Worm (Caenorhabditis elegans) whole organism, young adult: ENCODE data around the gene sinh-1.

ENCODE experiments used
- B0019.2 ChIP-seq: fragments of 200-800 bp; sonication (Bioruptor generic); conservative IDR thresholded peaks from 2 replicates; pipeline ENCODE4 v1.3.6; 2022; ENCODE audit warnings: missing genetic modification reagents, missing genetic modification characterization, missing compliant biosample characterization
- B0336.3 ChIP-seq: fragments of 200-800 bp; sonication (Bioruptor generic); IDR thresholded peaks from 2 replicates; pipeline ENCODE4 v1.3.6; 2022; ENCODE audit warnings: missing genetic modification characterization, missing compliant biosample characterization
- F22D6.2 ChIP-seq: sonication (generic microtip); optimal IDR thresholded peaks from 2 replicates; lab custom pipeline; 2016; ENCODE audit warnings: mild to moderate bottlenecking, missing genetic modification characterization, missing compliant biosample characterization
- F33H1.4 ChIP-seq: fragments of 200-800 bp; sonication (Bioruptor generic); IDR thresholded peaks from 2 replicates; pipeline ENCODE4 v1.3.6; 2022; ENCODE audit warnings: missing genetic modification reagents, missing genetic modification characterization, missing compliant biosample characterization
- F52B5.7 ChIP-seq: sonication (generic microtip); optimal IDR thresholded peaks from 2 replicates; lab custom pipeline; 2016; ENCODE audit warnings: mild to moderate bottlenecking, missing genetic modification characterization, missing compliant biosample characterization
- K11D2.4 ChIP-seq: fragments of 200-800 bp; sonication (Bioruptor generic); IDR thresholded peaks from 2 replicates; pipeline ENCODE4 v1.3.6; 2022; ENCODE audit warnings: missing genetic modification reagents, missing genetic modification characterization, missing compliant biosample characterization
- K12H6.12 ChIP-seq: fragments of 200-800 bp; sonication (Bioruptor generic); optimal IDR thresholded peaks from 2 replicates; lab custom pipeline; 2018; ENCODE audit warnings: mild to moderate bottlenecking, missing genetic modification characterization, missing compliant biosample characterization
- T26A5.8 ChIP-seq: sonication (generic microtip); optimal IDR thresholded peaks from 2 replicates; lab custom pipeline; 2016; ENCODE audit warnings: missing genetic modification characterization, missing compliant biosample characterization
- Y53G8AR.9 ChIP-seq: fragments of 200-800 bp; sonication (Bioruptor generic); conservative IDR thresholded peaks from 2 replicates; pipeline ENCODE4 v1.3.6; 2022; ENCODE audit warnings: missing genetic modification reagents, missing genetic modification characterization, missing compliant biosample characterization
- Y56A3A.18 ChIP-seq: fragments of 200-800 bp; sonication (Bioruptor generic); IDR thresholded peaks from 2 replicates; pipeline ENCODE4 v1.3.6; 2022; ENCODE audit warnings: missing genetic modification reagents, missing genetic modification characterization, missing compliant biosample characterization
- ZK185.1 ChIP-seq: sonication (generic microtip); optimal IDR thresholded peaks from 2 replicates; lab custom pipeline; 2016; ENCODE audit warnings: mild to moderate bottlenecking, missing genetic modification characterization, missing compliant biosample characterization; ENCODE audit not compliant: poor library complexity, severe bottlenecking
- akir-1 ChIP-seq: fragments of 200-800 bp; sonication (Bioruptor generic); optimal IDR thresholded peaks from 2 replicates; lab custom pipeline; 2018; ENCODE audit warnings: mild to moderate bottlenecking, missing genetic modification characterization, moderate library complexity, missing compliant biosample characterization
- ama-1 ChIP-seq, 3 experiments: fragments of 150-350 bp in 1 of 3; sonication (generic microtip) in 2 of 3; optimal IDR thresholded peaks; 2 replicates each; lab custom pipeline; 2014 to 2018; ENCODE audit warnings: missing biosample characterization in 2 of 3, missing genetic modification characterization in 2 of 3, missing genetic modification reagents in 2 of 3
- atf-7 ChIP-seq: sonication (generic microtip); optimal IDR thresholded peaks from 2 replicates; lab custom pipeline; 2017; ENCODE audit warnings: mild to moderate bottlenecking, missing genetic modification characterization, missing compliant biosample characterization
- attf-3 ChIP-seq: fragments of 200-800 bp; sonication (Bioruptor generic); conservative IDR thresholded peaks from 2 replicates; pipeline ENCODE4 v1.3.6; 2022; ENCODE audit warnings: missing genetic modification reagents, missing genetic modification characterization, missing compliant biosample characterization
- bed-1 ChIP-seq: fragments of 200-800 bp; sonication (Bioruptor generic); IDR thresholded peaks from 2 replicates; pipeline ENCODE4 v1.3.6; 2022; ENCODE audit warnings: missing genetic modification reagents, missing genetic modification characterization, missing compliant biosample characterization
- ccch-3 ChIP-seq: fragments of 200-800 bp; sonication (Bioruptor generic); optimal IDR thresholded peaks from 2 replicates; lab custom pipeline; 2018; ENCODE audit warnings: mild to moderate bottlenecking, missing genetic modification characterization, missing compliant biosample characterization
- cebp-2 ChIP-seq: fragments of 200-800 bp; sonication (Bioruptor generic); IDR thresholded peaks from 2 replicates; pipeline ENCODE4 v1.3.6; 2022; ENCODE audit warnings: missing genetic modification characterization, missing compliant biosample characterization
- ceh-91 ChIP-seq: fragments of 200-800 bp; sonication (Bioruptor generic); IDR thresholded peaks from 2 replicates; pipeline ENCODE4 v1.3.6; 2022; ENCODE audit warnings: missing genetic modification reagents, missing genetic modification characterization, missing compliant biosample characterization
- chd-7 ChIP-seq: sonication (generic microtip); optimal IDR thresholded peaks from 2 replicates; lab custom pipeline; 2016; ENCODE audit warnings: mild to moderate bottlenecking, missing genetic modification characterization, moderate library complexity, missing compliant biosample characterization
- die-1 ChIP-seq: sonication (generic microtip); optimal IDR thresholded peaks from 2 replicates; lab custom pipeline; 2016; ENCODE audit warnings: missing genotype, mild to moderate bottlenecking, missing genetic modification characterization, missing compliant biosample characterization
- ekl-4 ChIP-seq: fragments of 200-800 bp; sonication (Bioruptor generic); IDR thresholded peaks from 2 replicates; pipeline ENCODE4 v1.3.6; 2022; ENCODE audit warnings: missing genetic modification reagents, missing genetic modification characterization, missing compliant biosample characterization
- ets-4 ChIP-seq: fragments of 200-800 bp; sonication (Bioruptor generic); optimal IDR thresholded peaks from 2 replicates; lab custom pipeline; 2018; ENCODE audit warnings: mild to moderate bottlenecking, missing genetic modification characterization, missing compliant biosample characterization
- him-1 ChIP-seq: sonication (generic microtip); optimal IDR thresholded peaks from 2 replicates; lab custom pipeline; 2016; ENCODE audit warnings: missing genotype, missing genetic modification reagents, missing genetic modification characterization, missing compliant biosample characterization
- hmg-20 ChIP-seq: fragments of 200-800 bp; sonication (Bioruptor generic); IDR thresholded peaks from 2 replicates; pipeline ENCODE4 v1.3.6; 2022; ENCODE audit warnings: missing genetic modification reagents, missing genetic modification characterization, missing compliant biosample characterization
- hrde-1 ChIP-seq: sonication (generic microtip); optimal IDR thresholded peaks from 2 replicates; lab custom pipeline; 2016; ENCODE audit warnings: missing genetic modification characterization, mild to moderate bottlenecking, missing compliant biosample characterization, moderate library complexity, missing genotype, missing genetic modification reagents, borderline replicate concordance
- let-607 ChIP-seq, 2 experiments: fragments of 200-800 bp in 1 of 2; sonication (Bioruptor generic) in 1 of 2; sonication (generic microtip) in 1 of 2; optimal IDR thresholded peaks; 2 replicates each; lab custom pipeline; 2016 to 2018; ENCODE audit warnings: mild to moderate bottlenecking in 2 of 2, missing compliant biosample characterization in 2 of 2, missing genetic modification characterization in 2 of 2, moderate library complexity in 2 of 2, missing genotype in 1 of 2
- lin-26 ChIP-seq: fragments of 200-800 bp; sonication (Bioruptor generic); IDR thresholded peaks from 2 replicates; pipeline ENCODE4 v1.3.6; 2022; ENCODE audit warnings: missing genetic modification reagents, missing genetic modification characterization, missing compliant biosample characterization
- lin-35 ChIP-seq, 3 experiments: fragments of 150-350 bp in 2 of 3; sonication (generic microtip) in 1 of 3; optimal IDR thresholded peaks; 2 replicates each; lab custom pipeline; 2014 to 2018; ENCODE audit warnings: missing biosample characterization in 3 of 3, missing genetic modification characterization in 3 of 3, missing genetic modification reagents in 3 of 3
- lin-40 ChIP-seq: sonication (generic microtip); optimal IDR thresholded peaks from 2 replicates; lab custom pipeline; 2016; ENCODE audit warnings: missing genetic modification characterization, mild to moderate bottlenecking, missing compliant biosample characterization, missing genotype, missing genetic modification reagents
- lir-1 ChIP-seq: fragments of 200-800 bp; sonication (Bioruptor generic); conservative IDR thresholded peaks from 2 replicates; pipeline ENCODE4 v1.3.6; 2022; ENCODE audit warnings: missing genetic modification reagents, missing genetic modification characterization, missing compliant biosample characterization
- lsl-1 ChIP-seq: fragments of 200-800 bp; sonication (Bioruptor generic); optimal IDR thresholded peaks from 2 replicates; lab custom pipeline; 2018; ENCODE audit warnings: mild to moderate bottlenecking, missing genetic modification characterization, moderate library complexity, missing compliant biosample characterization
- madf-10 ChIP-seq: sonication (generic microtip); optimal IDR thresholded peaks from 2 replicates; lab custom pipeline; 2016; ENCODE audit warnings: mild to moderate bottlenecking, missing genetic modification characterization, missing compliant biosample characterization
- mel-28 ChIP-seq: sonication (generic microtip); optimal IDR thresholded peaks from 2 replicates; lab custom pipeline; 2016; ENCODE audit warnings: borderline replicate concordance, mild to moderate bottlenecking, missing genetic modification characterization, missing compliant biosample characterization
- nfya-2 ChIP-seq: fragments of 200-800 bp; sonication (Bioruptor generic); IDR thresholded peaks from 2 replicates; pipeline ENCODE4 v1.3.6; 2022; ENCODE audit warnings: missing genetic modification reagents, missing genetic modification characterization, missing compliant biosample characterization
- nhr-90 ChIP-seq: sonication (generic microtip); optimal IDR thresholded peaks from 2 replicates; lab custom pipeline; 2016; ENCODE audit warnings: missing genotype, mild to moderate bottlenecking, missing genetic modification characterization, missing compliant biosample characterization
- pbrm-1 ChIP-seq: fragments of 200-800 bp; sonication (Bioruptor generic); IDR thresholded peaks from 2 replicates; pipeline ENCODE4 v1.3.6; 2022; ENCODE audit warnings: missing genetic modification reagents, missing genetic modification characterization, missing compliant biosample characterization
- pha-4 ChIP-seq: fragments of 150-350 bp; sonication (generic microtip); optimal IDR thresholded peaks from 2 replicates; lab custom pipeline; 2014; ENCODE audit warnings: missing biosample characterization, missing genetic modification reagents, missing genetic modification characterization
- rcor-1 ChIP-seq: fragments of 200-800 bp; sonication (Bioruptor generic); IDR thresholded peaks from 2 replicates; pipeline ENCODE4 v1.3.6; 2022; ENCODE audit warnings: missing genetic modification reagents, missing genetic modification characterization, missing compliant biosample characterization
- repo-1 ChIP-seq: sonication (generic microtip); optimal IDR thresholded peaks from 2 replicates; lab custom pipeline; 2017; ENCODE audit warnings: mild to moderate bottlenecking, missing genetic modification characterization, missing compliant biosample characterization
- sea-2 ChIP-seq: fragments of 200-800 bp; sonication (Bioruptor generic); IDR thresholded peaks from 2 replicates; pipeline ENCODE4 v1.3.6; 2022; ENCODE audit warnings: missing genetic modification characterization, missing compliant biosample characterization
- snpc-3.4 ChIP-seq: sonication (generic microtip); optimal IDR thresholded peaks from 2 replicates; lab custom pipeline; 2017; ENCODE audit warnings: missing genetic modification characterization, mild to moderate bottlenecking, missing compliant biosample characterization, antibody characterized with exemption, moderate library complexity, missing genotype, missing genetic modification reagents
- somi-1 ChIP-seq: fragments of 200-800 bp; sonication (Bioruptor generic); optimal IDR thresholded peaks from 2 replicates; lab custom pipeline; 2018; ENCODE audit warnings: mild to moderate bottlenecking, missing genetic modification characterization, missing compliant biosample characterization
- sptf-2 ChIP-seq: fragments of 200-800 bp; sonication (Bioruptor generic); optimal IDR thresholded peaks from 2 replicates; lab custom pipeline; 2018; ENCODE audit warnings: mild to moderate bottlenecking, missing genetic modification characterization, missing compliant biosample characterization
- tbp1 ChIP-seq: fragments of 200-800 bp; sonication (Bioruptor generic); optimal IDR thresholded peaks from 2 replicates; lab custom pipeline; 2018; ENCODE audit warnings: mild to moderate bottlenecking, missing genetic modification characterization, missing compliant biosample characterization
- tbx-9 ChIP-seq: sonication (generic microtip); optimal IDR thresholded peaks from 2 replicates; lab custom pipeline; 2016; ENCODE audit warnings: borderline replicate concordance, missing genetic modification characterization, inconsistent platforms, missing compliant biosample characterization
- zfh-2 ChIP-seq: fragments of 200-800 bp; sonication (Bioruptor generic); conservative IDR thresholded peaks from 2 replicates; pipeline ENCODE4 v1.3.6; 2022; ENCODE audit warnings: missing genetic modification reagents, missing genetic modification characterization, missing compliant biosample characterization
- ztf-25 ChIP-seq: fragments of 200-800 bp; sonication (Bioruptor generic); IDR thresholded peaks from 2 replicates; pipeline ENCODE4 v1.3.6; 2022; ENCODE audit warnings: missing genetic modification reagents, missing genetic modification characterization, missing compliant biosample characterization

The sinh-1 gene

DNA sequence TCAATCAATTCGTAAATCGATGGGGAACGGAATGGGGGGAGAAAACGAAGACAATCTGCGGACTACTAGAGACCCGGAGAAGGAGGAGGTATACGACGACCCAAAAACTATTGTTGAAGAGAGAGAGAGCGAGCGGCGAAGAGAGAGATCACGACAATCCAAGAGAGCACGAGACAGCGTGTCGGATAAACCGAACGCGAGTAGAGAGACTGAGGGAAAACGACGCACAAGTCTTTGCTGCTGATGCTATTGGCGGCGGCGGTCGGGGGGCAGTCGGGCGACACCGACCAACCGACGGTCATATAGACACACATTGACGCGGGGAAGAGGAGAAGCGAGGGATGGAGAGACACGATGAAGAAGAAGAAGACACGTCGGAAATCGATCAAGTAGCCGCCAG, 5.6 kb upstream of the sinh-1 start (continued):
- TF ChIP-seq snpc-3.4 (tag; lab: Kevin White, UChicago) (no peak), pbrm-1 (GFP tag; lab: Robert Waterston, UW) (no peak), nfya-2 (GFP tag; lab: Robert Waterston, UW) (no peak), bed-1 (GFP tag; lab: Robert Waterston, UW) (no peak), F52B5.7 (peak; percentile 30), ztf-25 (GFP tag; lab: Robert Waterston, UW) (no peak), ceh-91 (GFP tag; lab: Robert Waterston, UW) (no peak), chd-7 (peak; percentile 54), sptf-2 (GFP tag; lab: Kevin White, UChicago) (no peak), let-607 (tag; optimal IDR thresholded peaks at IDR 0.05; lab: Kevin White, UChicago) (no peak), lin-26 (0 out of 2 replicates have a peak, but pooled peaks have one; percentile 59), pha-4 (no peak), him-1 (tag; lab: Kevin White, UChicago) (no peak), ets-4 (GFP tag; lab: Kevin White, UChicago) (no peak), tbx-9 (tag; lab: Kevin White, UChicago) (no peak), die-1 (peak; percentile 36), atf-7 (tag; lab: Kevin White, UChicago) (no peak), ama-1 (optimal IDR thresholded peaks at IDR 0.05; lab: Kevin White, UChicago) (no peak), ama-1 (GFP tag; optimal IDR thresholded peaks at IDR 0.05; lab: Kevin White, UChicago) (no peak), B0336.3 (peak; percentile 31; the same call in 1 of the 2 replicates), B0019.2 (no peak), ZK185.1 (no peak), T26A5.8 (tag; lab: Kevin White, UChicago) (no peak), Y53G8AR.9 (GFP tag; lab: Robert Waterston, UW) (0 out of 2 replicates have a peak, but pooled peaks have one; percentile 14), hrde-1 (tag; lab: Kevin White, UChicago) (no peak), mel-28 (tag; lab: Kevin White, UChicago) (no peak), attf-3 (GFP tag; lab: Robert Waterston, UW) (no peak), sea-2 (GFP tag; lab: Robert Waterston, UW) (no peak), tbp1 (GFP tag; lab: Kevin White, UChicago) (peak; percentile 34), K11D2.4 (GFP tag; lab: Robert Waterston, UW) (peak; percentile 67; the same call in 1 of the 2 replicates), Y56A3A.18 (no peak), ekl-4 (peak; percentile 79), repo-1 (tag; lab: Kevin White, UChicago) (no peak), F22D6.2 (no peak), ccch-3 (GFP tag; lab: Kevin White, UChicago) (no peak), lir-1 (GFP tag; lab: Robert Waterston, UW) (no peak), lin-35 (GFP tag; optimal IDR thresholded peaks at IDR 0.05; lab: Kevin White, UChicago) (peak in 1 of 3 experiments; percentile 68), hmg-20 (GFP tag; lab: Robert Waterston, UW) (peak; percentile 19; the same call in 1 of the 2 replicates), F33H1.4 (GFP tag; lab: Robert Waterston, UW) (peak; percentile 10; the same call in 1 of the 2 replicates), madf-10 (tag; lab: Kevin White, UChicago) (peak; percentile 78), cebp-2 (GFP tag; lab: Robert Waterston, UW) (no peak), nhr-90 (tag; lab: Kevin White, UChicago) (peak; percentile 30), somi-1 (GFP tag; lab: Kevin White, UChicago) (no peak), rcor-1 (GFP tag; lab: Robert Waterston, UW) (peak; percentile 83), lin-40 (tag; lab: Kevin White, UChicago) (peak; percentile 73), zfh-2 (GFP tag; lab: Robert Waterston, UW) (peak; percentile 98), lsl-1 (GFP tag; lab: Kevin White, UChicago) (no peak), akir-1 (no peak), K12H6.12 (tag; lab: Kevin White, UChicago) (peak; percentile 65)
